Worm (Caenorhabditis elegans): ENCODE results near the gene cand-1.

ce11 chrV:16781974-16782373 lies 20.7 kb upstream of the cand-1 start:
- TF ChIP-seq nhr-11 (tag; optimal IDR thresholded peaks at IDR 0.05) (no peak), lin-11 (tag; optimal IDR thresholded peaks at IDR 0.05) (no peak), lin-13 (GFP tag; optimal IDR thresholded peaks at IDR 0.05) (no peak), mab-5 (tag; optimal IDR thresholded peaks at IDR 0.05) (no peak), sma-3 (GFP tag; optimal IDR thresholded peaks at IDR 0.05) (no peak), blmp-1 (tag; optimal IDR thresholded peaks at IDR 0.05; ENCODE audit: insufficient read depth) (no peak), snpc-4 (tag; optimal IDR thresholded peaks at IDR 0.05) (no peak), nhr-237 (tag; optimal IDR thresholded peaks at IDR 0.05) (no peak), skn-1 (tag; optimal IDR thresholded peaks at IDR 0.05) (no peak), ztf-1 (GFP tag; conservative IDR thresholded peaks at IDR 0.05) (no peak)
